Fruit fly (Drosophila melanogaster) whole organism, prepupa: ENCODE data around the gene PMCA.

Experiments
- Blimp-1 ChIP-seq: fragments of 200-800 bp; sonication (Bioruptor generic); optimal IDR thresholded peaks from 3 replicates; lab custom pipeline; 2017; ENCODE audit warnings: missing biosample characterization, missing genetic modification characterization, mild to moderate bottlenecking, moderate library complexity, missing genetic modification reagents
- CG10631 ChIP-seq: fragments of 200-800 bp; sonication (Bioruptor generic); optimal IDR thresholded peaks from 2 replicates; lab custom pipeline; 2016; ENCODE audit warnings: missing biosample characterization, missing genetic modification characterization
- CG3032 ChIP-seq: fragments of 200-800 bp; optimal IDR thresholded peaks from 2 replicates; lab custom pipeline; 2019; ENCODE audit warnings: missing biosample characterization, mild to moderate bottlenecking, missing genetic modification characterization, moderate library complexity
- CG6792 ChIP-seq: fragments of 200-800 bp; sonication (Bioruptor generic); optimal IDR thresholded peaks from 3 replicates; lab custom pipeline; 2016; ENCODE audit warnings: missing biosample characterization, missing genetic modification characterization
- Ets96B ChIP-seq: fragments of 200-800 bp; optimal IDR thresholded peaks from 2 replicates; lab custom pipeline; 2019; ENCODE audit warnings: missing biosample characterization, mild to moderate bottlenecking, missing genetic modification characterization, moderate library complexity
- cyc ChIP-seq: fragments of 200-800 bp; sonication (Bioruptor generic); optimal IDR thresholded peaks from 3 replicates; lab custom pipeline; 2016; ENCODE audit warnings: missing biosample characterization, missing genetic modification characterization

dm6 chr4:332268-332667 lies 26.4 kb downstream of the PMCA start:
- TF ChIP-seq Ets96B (tag; lab: Kevin White, UChicago) (no peak), cyc (no peak), Blimp-1 (GFP tag; lab: Kevin White, UChicago) (no peak), CG3032 (tag; lab: Kevin White, UChicago) (no peak), CG6792 (GFP tag; lab: Kevin White, UChicago) (no peak), CG10631 (GFP tag; lab: Kevin White, UChicago) (no peak)
